Worm (Caenorhabditis elegans) whole organism, early embryonic: Measurements from ENCODE around the gene C46C11.4.

Source experiments
- B0310.2 ChIP-seq: sonication (generic microtip); optimal IDR thresholded peaks from 2 replicates; lab custom pipeline; 2016; ENCODE audit warnings: mild to moderate bottlenecking, missing genetic modification characterization, missing compliant biosample characterization
- F13C5.2 ChIP-seq: sonication (generic microtip); optimal IDR thresholded peaks from 2 replicates; lab custom pipeline; 2017; ENCODE audit warnings: mild to moderate bottlenecking, missing genetic modification characterization, inconsistent platforms, missing compliant biosample characterization
- aly-1 ChIP-seq: sonication (generic microtip); optimal IDR thresholded peaks from 2 replicates; lab custom pipeline; 2016; ENCODE audit warnings: missing genetic modification characterization, missing compliant biosample characterization
- ama-1 ChIP-seq: fragments of 150-350 bp; optimal IDR thresholded peaks from 2 replicates; lab custom pipeline; 2014
- ceh-13 ChIP-seq: fragments of 200-800 bp; sonication (Bioruptor generic); optimal IDR thresholded peaks from 2 replicates; lab custom pipeline; 2018; ENCODE audit warnings: mild to moderate bottlenecking, missing genetic modification characterization, missing compliant biosample characterization
- ceh-36 ChIP-seq: sonication (generic microtip); optimal IDR thresholded peaks from 2 replicates; lab custom pipeline; 2016; ENCODE audit warnings: missing genetic modification characterization, inconsistent platforms, missing compliant biosample characterization
- flt-1 ChIP-seq: fragments of 200-800 bp; sonication (Bioruptor generic); IDR thresholded peaks from 2 replicates; pipeline ENCODE4 v1.3.6; 2022; ENCODE audit warnings: missing genetic modification characterization, missing compliant biosample characterization
- hmg-4 ChIP-seq: fragments of 200-800 bp; sonication (Bioruptor generic); optimal IDR thresholded peaks from 2 replicates; lab custom pipeline; 2018; ENCODE audit warnings: mild to moderate bottlenecking, missing genetic modification characterization, missing compliant biosample characterization
- hnd-1 ChIP-seq: sonication (generic microtip); optimal IDR thresholded peaks from 2 replicates; lab custom pipeline; 2016; ENCODE audit warnings: missing genetic modification characterization, missing compliant biosample characterization
- pes-1 ChIP-seq: fragments of 200-800 bp; sonication (Bioruptor generic); IDR thresholded peaks from 2 replicates; pipeline ENCODE4 v1.3.6; 2022; ENCODE audit warnings: missing genetic modification reagents, missing genetic modification characterization, missing compliant biosample characterization
- scrt-1 ChIP-seq: fragments of 200-800 bp; sonication (Bioruptor generic); IDR thresholded peaks from 2 replicates; pipeline ENCODE4 v1.3.6; 2022; ENCODE audit warnings: missing genetic modification characterization, missing compliant biosample characterization
- tbx-11 ChIP-seq: fragments of 200-800 bp; sonication (Bioruptor generic); IDR thresholded peaks from 2 replicates; pipeline ENCODE4 v1.3.6; 2022; ENCODE audit warnings: missing genetic modification characterization, missing compliant biosample characterization
- tbx-37 ChIP-seq: fragments of 200-800 bp; sonication (Bioruptor generic); conservative IDR thresholded peaks from 2 replicates; pipeline ENCODE4 v1.3.6; 2022; ENCODE audit warnings: missing genetic modification reagents, missing genetic modification characterization, missing compliant biosample characterization
- tra-4 ChIP-seq: sonication (generic microtip); optimal IDR thresholded peaks from 2 replicates; lab custom pipeline; 2017; ENCODE audit warnings: missing genetic modification characterization, missing compliant biosample characterization

DNA sequence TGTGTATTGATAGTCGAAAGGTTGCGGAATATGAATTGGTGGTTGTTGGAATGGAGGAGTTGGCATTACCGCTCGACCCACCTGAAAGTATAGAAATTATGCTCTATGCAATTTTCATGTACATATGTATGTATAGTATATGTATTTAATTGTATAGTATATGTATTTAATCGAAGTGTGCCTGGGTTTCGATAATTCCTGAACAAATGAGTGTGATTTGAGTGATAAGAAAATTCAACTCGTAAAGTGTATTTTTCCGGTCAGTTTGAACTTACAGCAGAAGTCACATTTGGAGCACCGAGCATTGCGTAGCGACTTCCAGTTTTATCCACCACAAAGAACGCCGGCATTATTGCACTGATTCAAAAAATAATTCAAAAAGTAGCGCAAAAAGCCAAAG lies 11.7 kb upstream of the C46C11.4 start:
- TF ChIP-seq ceh-13 (GFP tag; lab: Kevin White, UChicago) (no peak), F13C5.2 (tag; lab: Kevin White, UChicago) (no peak), tra-4 (tag; lab: Kevin White, UChicago) (no peak), tbx-37 (GFP tag; lab: Robert Waterston, UW) (no peak), hnd-1 (no peak), hmg-4 (no peak), scrt-1 (no peak), flt-1 (GFP tag; lab: Robert Waterston, UW) (no peak), pes-1 (GFP tag; lab: Robert Waterston, UW) (no peak), B0310.2 (tag; lab: Kevin White, UChicago) (no peak), ama-1 (lab: Kevin White, UChicago) (no peak), ceh-36 (tag; lab: Kevin White, UChicago) (no peak), aly-1 (tag; lab: Kevin White, UChicago) (no peak), tbx-11 (GFP tag; lab: Robert Waterston, UW) (no peak)
